Worm (Caenorhabditis elegans): ENCODE results near the gene srbc-1.

The srbc-1 gene

DNA sequence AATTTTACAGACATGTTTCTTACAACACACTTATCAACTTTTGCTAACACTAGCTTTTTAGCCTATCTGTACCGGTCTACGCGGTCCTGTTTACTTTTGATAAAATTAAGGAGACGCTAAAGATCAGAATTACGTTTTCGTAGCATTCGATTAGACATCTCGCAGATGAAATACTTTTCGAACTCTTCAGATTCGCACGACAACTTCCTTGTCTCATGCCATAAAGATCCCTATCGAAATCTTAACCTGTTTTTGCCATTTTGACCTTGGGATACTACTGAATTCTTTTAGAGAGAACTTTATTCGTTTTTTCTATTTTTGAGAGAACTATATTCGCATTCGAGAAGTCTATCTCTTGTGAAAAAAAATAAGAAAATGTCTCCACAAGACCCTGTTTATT lies 31.5 kb upstream of the srbc-1 start, which contains the start of gene C17B7.5:
Gene C17B7.5 (plus strand): TSS at position 301 of the 400 bp plus-strand sequence.
- TF ChIP-seq nhr-28 (tag; optimal IDR thresholded peaks at IDR 0.05) (no peak), nhr-23 (tag; optimal IDR thresholded peaks at IDR 0.05) (no peak), elt-3 (tag; optimal IDR thresholded peaks at IDR 0.05) (no peak)

- TF ChIP-seq zag-1 (tag; optimal IDR thresholded peaks at IDR 0.05): no peak
- no peak for TF ChIP-seq aly-2 (tag; optimal IDR thresholded peaks at IDR 0.05)
- TF ChIP-seq egl-27 (tag; optimal IDR thresholded peaks at IDR 0.05): no peak
- TF ChIP-seq fos-1 (tag; optimal IDR thresholded peaks at IDR 0.05): no peak
- no peak for TF ChIP-seq lsy-12 (tag; optimal IDR thresholded peaks at IDR 0.05)
- TF ChIP-seq lin-39 (tag; optimal IDR thresholded peaks at IDR 0.05): no peak
- no peak for TF ChIP-seq nfya-1 (tag; optimal IDR thresholded peaks at IDR 0.05; ENCODE audit: insufficient read depth)
- no peak for TF ChIP-seq snpc-4 (tag; optimal IDR thresholded peaks at IDR 0.05)
- no peak for TF ChIP-seq eor-1 (tag; optimal IDR thresholded peaks at IDR 0.05)
- no peak for TF ChIP-seq ceh-28 (tag; optimal IDR thresholded peaks at IDR 0.05)
- no peak for TF ChIP-seq skn-1 (tag; optimal IDR thresholded peaks at IDR 0.05)
- TF ChIP-seq R02D3.7 (tag; optimal IDR thresholded peaks at IDR 0.05): no peak
- no peak for TF ChIP-seq ztf-4 (tag; optimal IDR thresholded peaks at IDR 0.05)
Measured at ce11 chrV:3332023-3332422, 30.2 kb upstream of the srbc-1 start, which contains the start of gene C17B7.9. Gene C17B7.9 (minus strand): TSS chrV:3332123.

- TF ChIP-seq zag-1 (tag; optimal IDR thresholded peaks at IDR 0.05) (no peak), skn-1 (tag; optimal IDR thresholded peaks at IDR 0.05) (no peak), elt-1 (tag; optimal IDR thresholded peaks at IDR 0.05) (no peak), nhr-76 (tag; optimal IDR thresholded peaks at IDR 0.05) (no peak), nhr-28 (tag; optimal IDR thresholded peaks at IDR 0.05) (no peak), ztf-11 (tag; optimal IDR thresholded peaks at IDR 0.05) (no peak), fkh-2 (tag; optimal IDR thresholded peaks at IDR 0.05) (no peak), fkh-10 (GFP tag; optimal IDR thresholded peaks at IDR 0.05) (no peak), lin-15B (tag; optimal IDR thresholded peaks at IDR 0.05) (no peak), lin-39 (tag; optimal IDR thresholded peaks at IDR 0.05) (no peak), ceh-82 (tag; optimal IDR thresholded peaks at IDR 0.05) (no peak), mml-1 (tag; optimal IDR thresholded peaks at IDR 0.05) (no peak), nhr-77 (tag; optimal IDR thresholded peaks at IDR 0.05) (no peak), R02D3.7 (tag; optimal IDR thresholded peaks at IDR 0.05) (no peak), nfya-1 (tag; optimal IDR thresholded peaks at IDR 0.05; ENCODE audit: insufficient read depth) (no peak)
Measured at ce11 chrV:3324178-3324577, 22.4 kb upstream of the srbc-1 start, which contains the start of gene C17B7.8. Gene C17B7.8 (minus strand): TSS chrV:3324278.

ce11 chrV:3320432-3320831 lies 18.6 kb upstream of the srbc-1 start, which contains the start of gene C17B7.14:
Gene C17B7.14 (minus strand): TSS chrV:3320532.
- TF ChIP-seq nhr-67 (tag; optimal IDR thresholded peaks at IDR 0.05) (no peak), lsy-12 (tag; optimal IDR thresholded peaks at IDR 0.05) (no peak), aly-2 (tag; optimal IDR thresholded peaks at IDR 0.05) (no peak), R02D3.7 (tag; optimal IDR thresholded peaks at IDR 0.05) (no peak), unc-62 (GFP tag; optimal IDR thresholded peaks at IDR 0.05) (no peak), hmg-11 (tag; optimal IDR thresholded peaks at IDR 0.05) (no peak), ceh-16 (tag; optimal IDR thresholded peaks at IDR 0.05) (no peak), elt-1 (tag; optimal IDR thresholded peaks at IDR 0.05) (no peak), ceh-9 (tag; optimal IDR thresholded peaks at IDR 0.05) (no peak), lin-39 (tag; optimal IDR thresholded peaks at IDR 0.05) (no peak)

DNA sequence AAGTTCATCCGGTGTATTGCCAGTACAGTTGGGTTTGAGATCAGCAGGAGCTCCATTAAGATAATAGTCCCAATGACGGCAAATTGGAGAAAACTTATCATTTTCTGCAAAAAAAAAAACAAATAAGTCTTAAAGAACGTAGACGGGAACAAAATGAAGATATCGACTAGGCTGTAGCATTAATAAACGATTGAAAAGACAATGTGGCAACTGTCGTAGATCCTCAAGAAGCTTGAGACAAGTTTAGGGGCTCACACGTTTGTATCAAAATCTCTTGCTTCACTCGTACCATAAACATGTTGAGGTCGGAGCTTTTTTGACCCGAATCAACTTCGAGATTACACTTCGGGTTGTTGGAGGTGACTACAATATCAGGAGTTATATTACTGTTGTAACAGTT lies 18.2 kb upstream of the srbc-1 start, which contains the start of gene F35F10.14:
Gene F35F10.14 (minus strand): TSS at position 101 of the 400 bp plus-strand sequence.
- TF ChIP-seq ceh-16 (tag; optimal IDR thresholded peaks at IDR 0.05) (no peak), snpc-4 (tag; optimal IDR thresholded peaks at IDR 0.05) (no peak), nhr-23 (tag; optimal IDR thresholded peaks at IDR 0.05) (no peak), ZK546.5 (tag; optimal IDR thresholded peaks at IDR 0.05) (no peak), daf-12 (tag; optimal IDR thresholded peaks at IDR 0.05) (no peak), sea-2 (GFP tag; optimal IDR thresholded peaks at IDR 0.05) (no peak), lin-15B (tag; optimal IDR thresholded peaks at IDR 0.05) (no peak), nfya-1 (tag; optimal IDR thresholded peaks at IDR 0.05; ENCODE audit: insufficient read depth) (no peak), nhr-77 (tag; optimal IDR thresholded peaks at IDR 0.05) (no peak), nhr-67 (tag; optimal IDR thresholded peaks at IDR 0.05) (no peak)
